Fruit fly (Drosophila melanogaster): ENCODE results near the gene Acp36DE.

- no peak for TF ChIP-seq sv (GFP tag; optimal IDR thresholded peaks at IDR 0.05)
- no peak for TF ChIP-seq Dfd (GFP tag; optimal IDR thresholded peaks at IDR 0.05)
- no peak for TF ChIP-seq Abd-B (GFP tag; optimal IDR thresholded peaks at IDR 0.05)
- no peak for TF ChIP-seq dsf (GFP tag; optimal IDR thresholded peaks at IDR 0.05; ENCODE audit: borderline replicate concordance)
- TF ChIP-seq Mio (GFP tag; optimal IDR thresholded peaks at IDR 0.05): no peak
- TF ChIP-seq br (GFP tag; optimal IDR thresholded peaks at IDR 0.05): no peak
- TF ChIP-seq Hr78 (GFP tag; optimal IDR thresholded peaks at IDR 0.05): no peak
Observed at dm6 chr2L:18387749-18388148, 28.9 kb upstream of the Acp36DE start.
